Fruit fly (Drosophila melanogaster): ENCODE results near the gene gammaSnap2.
A peak's percentile ranks its signal among the peaks of the same experiment; 100 is the strongest.

gammaSnap2 gene

dm6 chr3R:10168483-10169064 is 47.4 kb upstream of the gammaSnap2 start (continued):
- TF ChIP-seq CG12744 (GFP tag; optimal IDR thresholded peaks at IDR 0.05) (peak; percentile 42), CG10543 (GFP tag; optimal IDR thresholded peaks at IDR 0.05) (peak; percentile 16), CG5953 (GFP tag; IDR thresholded peaks at IDR 0.05) (no peak), ken (GFP tag; IDR thresholded peaks at IDR 0.05) (0 out of 3 replicates have a peak, but pooled peaks have one; percentile 19), CG7556 (GFP tag; optimal IDR thresholded peaks at IDR 0.05) (peak; percentile 30), CG1529 (GFP tag; optimal IDR thresholded peaks at IDR 0.05) (no peak), CG7271 (tag; optimal IDR thresholded peaks at IDR 0.05) (no peak), CG18619 (GFP tag; optimal IDR thresholded peaks at IDR 0.05) (peak; percentile 35), BEAF-32 (GFP tag; optimal IDR thresholded peaks at IDR 0.05) (no peak), Xrp1 (GFP tag; IDR thresholded peaks at IDR 0.05) (peak; percentile 57; the same call in 1 of the 2 replicates), CG2889 (GFP tag; IDR thresholded peaks at IDR 0.05) (peak; percentile 25; the same call in 1 of the 3 replicates), HHEX (GFP tag; optimal IDR thresholded peaks at IDR 0.05) (peak; percentile 12), CG8281 (tag; optimal IDR thresholded peaks at IDR 0.05) (peak; percentile 25), Pdp1 (GFP tag; optimal IDR thresholded peaks at IDR 0.05) (peak in 1 of 2 experiments; percentile 16), cad (GFP tag; optimal IDR thresholded peaks at IDR 0.05) (no peak), NfI (GFP tag; optimal IDR thresholded peaks at IDR 0.05) (peak; percentile 28), Sox102F (GFP tag; optimal IDR thresholded peaks at IDR 0.05) (peak; percentile 50), Nf-YC (tag; optimal IDR thresholded peaks at IDR 0.05) (no peak), org-1 (GFP tag; optimal IDR thresholded peaks at IDR 0.05) (peak; percentile 5), hb (GFP tag; IDR thresholded peaks at IDR 0.05; ENCODE audit: partially characterized antibody) (no peak), tll (GFP tag; optimal IDR thresholded peaks at IDR 0.05) (no peak), NC2α (GFP tag; optimal IDR thresholded peaks at IDR 0.05) (no peak), Dbx (GFP tag; IDR thresholded peaks at IDR 0.05) (peak; percentile 51; the same call in 1 of the 3 replicates), Dfd (GFP tag; optimal IDR thresholded peaks at IDR 0.05) (no peak), CG7987 (GFP tag; optimal IDR thresholded peaks at IDR 0.05) (no peak), bsh (GFP tag; optimal IDR thresholded peaks at IDR 0.05) (peak in 1 of 2 experiments; percentile 63), Trl (optimal IDR thresholded peaks at IDR 0.05) (no peak), Trl (GFP tag; optimal IDR thresholded peaks at IDR 0.05) (peak; percentile 34), shn (GFP tag; optimal IDR thresholded peaks at IDR 0.05) (no peak), gsb-n (tag; optimal IDR thresholded peaks at IDR 0.05) (peak; percentile 17), Spps (tag; optimal IDR thresholded peaks at IDR 0.05) (no peak), Hr51 (GFP tag; optimal IDR thresholded peaks at IDR 0.05) (peak in 1 of 2 experiments; percentile 15), dimm (GFP tag; IDR thresholded peaks at IDR 0.05) (no peak), CG31365 (tag; optimal IDR thresholded peaks at IDR 0.05) (no peak), ro (GFP tag; IDR thresholded peaks at IDR 0.05) (no peak), Antp (GFP tag; optimal IDR thresholded peaks at IDR 0.05) (no peak), CG10147 (GFP tag; optimal IDR thresholded peaks at IDR 0.05) (no peak), ems (GFP tag; optimal IDR thresholded peaks at IDR 0.05) (no peak), CG4820 (GFP tag; optimal IDR thresholded peaks at IDR 0.05) (no peak), CG10274 (GFP tag; optimal IDR thresholded peaks at IDR 0.05) (no peak), tx (GFP tag; optimal IDR thresholded peaks at IDR 0.05) (no peak), bcd (GFP tag; optimal IDR thresholded peaks at IDR 0.05) (peak; percentile 15), HLH4C (GFP tag; IDR thresholded peaks at IDR 0.05; ENCODE audit: partially characterized antibody) (no peak), grn (GFP tag; optimal IDR thresholded peaks at IDR 0.05) (no peak), Elba2 (GFP tag; optimal IDR thresholded peaks at IDR 0.05) (no peak), Fer2 (tag; optimal IDR thresholded peaks at IDR 0.05) (no peak), CG11085 (GFP tag; IDR thresholded peaks at IDR 0.05) (peak; percentile 34; the same call in 1 of the 2 replicates), CG12155 (GFP tag; optimal IDR thresholded peaks at IDR 0.05) (peak; percentile 37), repo (GFP tag; optimal IDR thresholded peaks at IDR 0.05) (no peak), chif (GFP tag; optimal IDR thresholded peaks at IDR 0.05) (peak; percentile 17 to 26)

All from whole organism, embryonic.